Fruit fly (Drosophila melanogaster) whole organism, pupa: ENCODE results near the gene CG1635.

Experiments
- CG10348 ChIP-seq: fragments of 200-800 bp; sonication (Bioruptor generic); IDR thresholded peaks from 2 replicates; pipeline ENCODE4 v1.3.6; 2022; ENCODE audit warnings: missing biosample characterization, missing genetic modification characterization
- CG12605 ChIP-seq: fragments of 200-800 bp; sonication (Bioruptor generic); IDR thresholded peaks from 2 replicates; pipeline ENCODE4 v1.3.6; 2022; ENCODE audit warnings: missing biosample characterization, missing genetic modification characterization
- CG13204 ChIP-seq: fragments of 200-800 bp; sonication (Bioruptor generic); optimal IDR thresholded peaks from 2 replicates; lab custom pipeline; 2018; ENCODE audit warnings: missing biosample characterization, mild to moderate bottlenecking, missing genetic modification characterization, moderate library complexity
- CG14655 ChIP-seq: fragments of 200-800 bp; sonication (Bioruptor generic); optimal IDR thresholded peaks from 3 replicates; lab custom pipeline; 2017; ENCODE audit warnings: mild to moderate bottlenecking, missing biosample characterization, missing genetic modification reagents, missing genetic modification characterization
- CG15710 ChIP-seq: fragments of 200-800 bp; sonication (Bioruptor generic); optimal IDR thresholded peaks from 2 replicates; lab custom pipeline; 2018; ENCODE audit warnings: missing biosample characterization, mild to moderate bottlenecking, missing genetic modification characterization, moderate library complexity
- CG17806 ChIP-seq: fragments of 200-800 bp; sonication (Bioruptor generic); optimal IDR thresholded peaks from 2 replicates; lab custom pipeline; 2018; ENCODE audit warnings: missing biosample characterization, mild to moderate bottlenecking, missing genetic modification characterization, moderate library complexity
- CG32121 ChIP-seq: fragments of 200-800 bp; sonication (Bioruptor generic); IDR thresholded peaks from 2 replicates; pipeline ENCODE4 v1.3.6; 2022; ENCODE audit warnings: missing biosample characterization, missing genetic modification characterization
- CG34367 ChIP-seq: fragments of 200-800 bp; sonication (Bioruptor generic); optimal IDR thresholded peaks from 2 replicates; lab custom pipeline; 2018; ENCODE audit warnings: missing biosample characterization, mild to moderate bottlenecking, missing genetic modification characterization
- CG4496 ChIP-seq: fragments of 200-800 bp; sonication (Bioruptor generic); IDR thresholded peaks from 3 replicates; pipeline ENCODE4 v1.3.6; 2022; ENCODE audit warnings: missing biosample characterization, missing genetic modification characterization
- CG8159 ChIP-seq: fragments of 200-800 bp; sonication (Bioruptor generic); optimal IDR thresholded peaks from 3 replicates; lab custom pipeline; 2018; ENCODE audit warnings: missing biosample characterization, mild to moderate bottlenecking, missing genetic modification characterization, moderate library complexity
- CG8301 ChIP-seq: fragments of 200-800 bp; sonication (Bioruptor generic); optimal IDR thresholded peaks from 2 replicates; lab custom pipeline; 2018; ENCODE audit warnings: missing biosample characterization, mild to moderate bottlenecking, missing genetic modification characterization
- CG9948 ChIP-seq: fragments of 200-800 bp; sonication (Bioruptor generic); optimal IDR thresholded peaks from 2 replicates; lab custom pipeline; 2018; ENCODE audit warnings: missing biosample characterization, mild to moderate bottlenecking, missing genetic modification characterization, moderate library complexity
- D1 ChIP-seq: fragments of 200-800 bp; sonication (Bioruptor generic); optimal IDR thresholded peaks from 2 replicates; lab custom pipeline; 2018; ENCODE audit warnings: missing biosample characterization, mild to moderate bottlenecking, missing genetic modification characterization, moderate library complexity
- EcR ChIP-seq: fragments of 200-800 bp; sonication (Bioruptor generic); optimal IDR thresholded peaks from 3 replicates; lab custom pipeline; 2019; ENCODE audit warnings: missing biosample characterization, missing genetic modification characterization, mild to moderate bottlenecking, moderate library complexity, missing genetic modification reagents
- Ets98B ChIP-seq: fragments of 200-800 bp; sonication (Bioruptor generic); IDR thresholded peaks from 2 replicates; pipeline ENCODE4 v1.3.6; 2022; ENCODE audit warnings: missing biosample characterization, missing genetic modification characterization
- Pif1A ChIP-seq: fragments of 200-800 bp; sonication (Bioruptor generic); optimal IDR thresholded peaks from 3 replicates; lab custom pipeline; 2016; ENCODE audit warnings: missing biosample characterization, missing genetic modification characterization
- Pif1B ChIP-seq: fragments of 200-800 bp; sonication (Bioruptor generic); optimal IDR thresholded peaks from 3 replicates; lab custom pipeline; 2016; ENCODE audit warnings: missing biosample characterization, missing genetic modification characterization
- Snoo ChIP-seq: fragments of 200-800 bp; sonication (Bioruptor generic); optimal IDR thresholded peaks from 3 replicates; lab custom pipeline; 2017; ENCODE audit warnings: missing biosample characterization, mild to moderate bottlenecking, missing genetic modification characterization, inconsistent platforms
- fd96Ca ChIP-seq: fragments of 200-800 bp; sonication (Bioruptor generic); IDR thresholded peaks from 3 replicates; pipeline ENCODE4 v1.3.6; 2022; ENCODE audit warnings: missing biosample characterization, missing genetic modification characterization
- gl ChIP-seq: fragments of 200-800 bp; sonication (Bioruptor generic); optimal IDR thresholded peaks from 2 replicates; lab custom pipeline; 2018; ENCODE audit warnings: missing biosample characterization, mild to moderate bottlenecking, missing genetic modification characterization
- rn ChIP-seq: fragments of 200-800 bp; sonication (Bioruptor generic); IDR thresholded peaks from 2 replicates; pipeline ENCODE4 v1.3.6; 2022; ENCODE audit warnings: missing biosample characterization, missing genetic modification characterization

The CG1635 gene

dm6 chr3R:31597736-31598431 lies 9.4 kb downstream of the CG1635 start:
- TF ChIP-seq CG13204 (GFP tag; lab: Kevin White, UChicago) (no peak), CG34367 (no peak), CG32121 (no peak), CG9948 (tag; lab: Kevin White, UChicago) (no peak), CG15710 (tag; lab: Kevin White, UChicago) (no peak), Pif1A (GFP tag; lab: Kevin White, UChicago) (no peak), rn (GFP tag; lab: Robert Waterston, UW) (no peak), CG14655 (GFP tag; lab: Kevin White, UChicago) (no peak), CG8159 (no peak), CG8301 (tag; lab: Kevin White, UChicago) (no peak), D1 (no peak), fd96Ca (GFP tag; lab: Robert Waterston, UW) (no peak), CG10348 (GFP tag; lab: Robert Waterston, UW) (no peak)

DNA sequence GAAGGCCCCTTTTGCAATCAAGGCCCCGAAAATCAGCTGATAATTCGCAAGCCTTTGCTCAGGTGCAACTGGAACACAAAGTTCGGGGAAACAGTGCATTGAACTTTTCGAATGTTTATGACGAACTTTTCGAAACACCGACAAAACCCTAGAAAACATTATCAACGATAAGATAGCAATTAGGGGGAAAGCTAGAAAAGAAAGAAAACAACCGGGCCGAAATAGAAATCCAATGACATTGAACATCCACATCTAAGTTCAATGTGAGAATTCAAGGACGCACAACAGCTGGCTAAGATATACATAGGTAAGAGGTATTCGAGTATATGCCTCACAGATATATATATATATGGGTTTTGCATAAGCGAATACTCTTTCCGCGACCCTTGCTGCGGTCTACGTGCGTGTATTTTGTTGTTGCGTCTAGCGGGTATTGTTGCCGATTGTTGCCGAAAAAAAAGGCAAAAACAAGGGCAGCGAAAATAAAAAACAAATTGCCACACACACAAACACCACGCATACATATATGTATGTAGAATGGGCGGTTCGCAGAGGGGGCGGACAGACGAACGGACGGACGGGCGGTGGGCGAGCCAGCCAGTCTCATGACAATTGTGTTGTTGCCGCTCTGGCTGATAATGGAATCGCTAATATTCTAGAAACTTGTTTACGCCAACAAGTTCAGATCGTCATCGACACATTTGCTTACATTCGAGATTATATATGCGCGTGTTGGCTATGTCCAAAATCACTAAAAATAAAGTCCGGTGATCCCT lies 11.3 kb downstream of the CG1635 start:
- TF ChIP-seq CG4496 (GFP tag; lab: Robert Waterston, UW) (0 out of 3 replicates have a peak, but pooled peaks have one; percentile 17), CG17806 (tag; lab: Kevin White, UChicago) (no peak), CG12605 (GFP tag; lab: Robert Waterston, UW) (no peak), CG32121 (no peak), Pif1B (GFP tag; lab: Kevin White, UChicago) (no peak), CG13204 (GFP tag; lab: Kevin White, UChicago) (no peak), fd96Ca (GFP tag; lab: Robert Waterston, UW) (no peak), CG15710 (tag; lab: Kevin White, UChicago) (no peak), gl (tag; lab: Kevin White, UChicago) (no peak)
- TF ChIP-seq, all 21 proteins: peak for 1

dm6 chr3R:31603246-31603645 lies 14.8 kb downstream of the CG1635 start:
- TF ChIP-seq fd96Ca (GFP tag; lab: Robert Waterston, UW): 0 out of 3 replicates have a peak, but pooled peaks have one; percentile 28
- TF ChIP-seq D1: no peak

dm6 chr3R:31603655-31604054 lies 15.2 kb downstream of the CG1635 start:
- TF ChIP-seq Pif1A (GFP tag; lab: Kevin White, UChicago) (no peak), gl (tag; lab: Kevin White, UChicago) (no peak), CG34367 (no peak), Pif1B (GFP tag; lab: Kevin White, UChicago) (no peak), CG8301 (tag; lab: Kevin White, UChicago) (no peak), CG14655 (GFP tag; lab: Kevin White, UChicago) (no peak), CG32121 (no peak), EcR (GFP tag; lab: Kevin White, UChicago) (no peak), rn (GFP tag; lab: Robert Waterston, UW) (no peak)

dm6 chr3R:31604409-31605116 lies 16.1 kb downstream of the CG1635 start:
- TF ChIP-seq Pif1B (GFP tag; lab: Kevin White, UChicago) (no peak), CG32121 (no peak), Pif1A (GFP tag; lab: Kevin White, UChicago) (no peak), CG12605 (GFP tag; lab: Robert Waterston, UW) (no peak), CG14655 (GFP tag; lab: Kevin White, UChicago) (no peak), CG17806 (tag; lab: Kevin White, UChicago) (no peak), Snoo (tag; lab: Kevin White, UChicago) (no peak)

- TF ChIP-seq CG34367 (no peak), Ets98B (no peak), CG17806 (tag; lab: Kevin White, UChicago) (no peak), CG4496 (GFP tag; lab: Robert Waterston, UW) (no peak), CG15710 (tag; lab: Kevin White, UChicago) (no peak), CG13204 (GFP tag; lab: Kevin White, UChicago) (no peak), Snoo (tag; lab: Kevin White, UChicago) (no peak), CG9948 (tag; lab: Kevin White, UChicago) (no peak), EcR (GFP tag; lab: Kevin White, UChicago) (no peak), CG8159 (no peak), Pif1B (GFP tag; lab: Kevin White, UChicago) (no peak), Pif1A (GFP tag; lab: Kevin White, UChicago) (no peak), D1 (no peak), gl (tag; lab: Kevin White, UChicago) (no peak), CG14655 (GFP tag; lab: Kevin White, UChicago) (no peak), CG8301 (tag; lab: Kevin White, UChicago) (no peak), fd96Ca (GFP tag; lab: Robert Waterston, UW) (no peak)
These were observed 16.6 kb downstream of the CG1635 start for dm6 chr3R:31605117-31605432.
